Fruit fly (Drosophila melanogaster) Kc167 (cell line): ENCODE results near the gene CG43800.

Experiments used
- Myc ChIP-seq: fragments of >200 bp; optimal IDR thresholded peaks from 2 replicates; lab custom pipeline; 2017; ENCODE audit warnings: missing external identifiers
- Sin3A ChIP-seq: fragments of >200 bp; optimal IDR thresholded peaks from 2 replicates; lab custom pipeline; 2018; ENCODE audit warnings: missing external identifiers
- h ChIP-seq: fragments of >200 bp; optimal IDR thresholded peaks from 3 replicates; lab custom pipeline; 2018; ENCODE audit warnings: missing external identifiers
- insv ChIP-seq: fragments of >200 bp; optimal IDR thresholded peaks from 3 replicates; lab custom pipeline; 2018; ENCODE audit warnings: missing external identifiers
- psq ChIP-seq: fragments of >200 bp; optimal IDR thresholded peaks from 2 replicates; lab custom pipeline; 2017; ENCODE audit warnings: missing external identifiers
- ttk ChIP-seq: sonication (Bioruptor generic); optimal IDR thresholded peaks from 2 replicates; lab custom pipeline; 2017; ENCODE audit warnings: missing external identifiers

- TF ChIP-seq Sin3A (lab: Kevin White, UChicago) (no peak), ttk (lab: Kevin White, UChicago) (no peak), h (lab: Kevin White, UChicago) (no peak), psq (no peak), insv (no peak), Myc (lab: Kevin White, UChicago) (no peak)
These were observed 32.9 kb downstream of the CG43800 start for dm6 chr2L:7199635-7200110.
